Worm (Caenorhabditis elegans) whole organism, early embryonic: ENCODE data around the gene str-222.

Experiments
- B0310.2 ChIP-seq: sonication (generic microtip); optimal IDR thresholded peaks from 2 replicates; lab custom pipeline; 2016; ENCODE audit warnings: mild to moderate bottlenecking, missing genetic modification characterization, missing compliant biosample characterization
- F13C5.2 ChIP-seq: sonication (generic microtip); optimal IDR thresholded peaks from 2 replicates; lab custom pipeline; 2017; ENCODE audit warnings: mild to moderate bottlenecking, missing genetic modification characterization, inconsistent platforms, missing compliant biosample characterization
- aly-1 ChIP-seq: sonication (generic microtip); optimal IDR thresholded peaks from 2 replicates; lab custom pipeline; 2016; ENCODE audit warnings: missing genetic modification characterization, missing compliant biosample characterization
- ama-1 ChIP-seq: fragments of 150-350 bp; optimal IDR thresholded peaks from 2 replicates; lab custom pipeline; 2014
- ceh-13 ChIP-seq: fragments of 200-800 bp; sonication (Bioruptor generic); optimal IDR thresholded peaks from 2 replicates; lab custom pipeline; 2018; ENCODE audit warnings: mild to moderate bottlenecking, missing genetic modification characterization, missing compliant biosample characterization
- ceh-36 ChIP-seq: sonication (generic microtip); optimal IDR thresholded peaks from 2 replicates; lab custom pipeline; 2016; ENCODE audit warnings: missing genetic modification characterization, inconsistent platforms, missing compliant biosample characterization
- ets-7 ChIP-seq: sonication (generic microtip); optimal IDR thresholded peaks from 2 replicates; lab custom pipeline; 2016; ENCODE audit warnings: missing genotype, missing genetic modification characterization, missing compliant biosample characterization
- flt-1 ChIP-seq: fragments of 200-800 bp; sonication (Bioruptor generic); IDR thresholded peaks from 2 replicates; pipeline ENCODE4 v1.3.6; 2022; ENCODE audit warnings: missing genetic modification characterization, missing compliant biosample characterization
- hmbx-1 ChIP-seq: sonication (generic microtip); optimal IDR thresholded peaks from 2 replicates; lab custom pipeline; 2016; ENCODE audit warnings: mild to moderate bottlenecking, missing genetic modification characterization, missing compliant biosample characterization
- hmg-4 ChIP-seq: fragments of 200-800 bp; sonication (Bioruptor generic); optimal IDR thresholded peaks from 2 replicates; lab custom pipeline; 2018; ENCODE audit warnings: mild to moderate bottlenecking, missing genetic modification characterization, missing compliant biosample characterization
- hnd-1 ChIP-seq: sonication (generic microtip); optimal IDR thresholded peaks from 2 replicates; lab custom pipeline; 2016; ENCODE audit warnings: missing genetic modification characterization, missing compliant biosample characterization
- pes-1 ChIP-seq: fragments of 200-800 bp; sonication (Bioruptor generic); IDR thresholded peaks from 2 replicates; pipeline ENCODE4 v1.3.6; 2022; ENCODE audit warnings: missing genetic modification reagents, missing genetic modification characterization, missing compliant biosample characterization
- scrt-1 ChIP-seq: fragments of 200-800 bp; sonication (Bioruptor generic); IDR thresholded peaks from 2 replicates; pipeline ENCODE4 v1.3.6; 2022; ENCODE audit warnings: missing genetic modification characterization, missing compliant biosample characterization
- sea-1 ChIP-seq: fragments of 200-800 bp; sonication (Bioruptor generic); conservative IDR thresholded peaks from 2 replicates; pipeline ENCODE4 v1.3.6; 2022; ENCODE audit warnings: missing genetic modification characterization, missing compliant biosample characterization
- tbx-11 ChIP-seq: fragments of 200-800 bp; sonication (Bioruptor generic); IDR thresholded peaks from 2 replicates; pipeline ENCODE4 v1.3.6; 2022; ENCODE audit warnings: missing genetic modification characterization, missing compliant biosample characterization
- tbx-37 ChIP-seq: fragments of 200-800 bp; sonication (Bioruptor generic); conservative IDR thresholded peaks from 2 replicates; pipeline ENCODE4 v1.3.6; 2022; ENCODE audit warnings: missing genetic modification reagents, missing genetic modification characterization, missing compliant biosample characterization
- tra-4 ChIP-seq: sonication (generic microtip); optimal IDR thresholded peaks from 2 replicates; lab custom pipeline; 2017; ENCODE audit warnings: missing genetic modification characterization, missing compliant biosample characterization

Gene str-222

DNA sequence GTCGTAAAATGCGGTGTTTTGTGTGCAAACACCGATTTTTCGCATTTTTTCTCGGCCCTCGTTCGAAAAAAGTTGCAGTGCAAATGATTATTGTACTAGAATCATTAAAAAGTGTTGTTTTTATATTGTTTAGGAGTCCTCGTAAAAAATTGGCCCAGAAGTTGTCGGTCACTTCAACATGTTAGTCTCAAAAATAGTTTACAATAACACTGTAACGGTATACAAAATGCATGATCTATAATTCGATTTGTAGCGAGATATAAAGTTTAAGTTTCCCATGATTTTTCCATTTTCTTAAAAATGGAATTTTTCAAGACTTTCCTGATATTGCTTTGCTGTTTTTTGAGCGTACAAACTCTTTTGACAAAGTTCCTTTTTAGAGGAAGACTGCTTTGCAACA lies 30.9 kb downstream of the str-222 start, which contains the start of gene K04F1.8:
TSS of gene K04F1.8 (plus strand) at position 301 of the 400 bp plus-strand sequence.
- TF ChIP-seq ama-1 (no peak), ceh-36 (tag; lab: Kevin White, UChicago) (no peak), ets-7 (tag; lab: Kevin White, UChicago) (no peak), F13C5.2 (tag; lab: Kevin White, UChicago) (no peak), hnd-1 (tag; lab: Kevin White, UChicago) (no peak), scrt-1 (GFP tag; lab: Robert Waterston, UW) (no peak), tbx-11 (GFP tag; lab: Robert Waterston, UW) (no peak), pes-1 (GFP tag; lab: Robert Waterston, UW) (no peak), aly-1 (tag; lab: Kevin White, UChicago) (no peak), tra-4 (tag; lab: Kevin White, UChicago) (no peak), ceh-13 (GFP tag; lab: Kevin White, UChicago) (no peak), hmbx-1 (tag; lab: Kevin White, UChicago) (no peak), B0310.2 (tag; lab: Kevin White, UChicago) (no peak), flt-1 (GFP tag; lab: Robert Waterston, UW) (no peak)

DNA sequence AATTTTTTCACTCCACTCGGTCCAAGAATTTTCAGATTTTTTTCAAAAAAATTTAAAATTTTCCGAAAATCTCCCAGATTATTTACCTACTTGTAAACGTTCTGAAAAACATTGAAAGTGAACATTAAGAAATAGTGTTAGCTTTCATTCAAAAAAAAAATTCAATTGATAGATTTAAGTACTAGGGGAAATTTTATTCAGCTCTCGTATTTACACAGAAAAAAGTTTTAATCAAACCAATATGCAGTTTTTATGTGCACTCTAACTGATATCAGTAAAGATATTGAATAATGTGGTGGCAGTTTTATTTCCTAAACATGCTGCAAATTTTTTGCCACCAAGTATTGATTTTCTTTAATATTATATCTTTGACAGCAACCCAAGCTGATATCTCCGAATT lies 32.3 kb downstream of the str-222 start, which contains the start of gene irld-42:
TSS of gene irld-42 (plus strand) at position 301 of the 400 bp plus-strand sequence.
- TF ChIP-seq sea-1 (no peak), B0310.2 (tag; lab: Kevin White, UChicago) (no peak), hnd-1 (tag; lab: Kevin White, UChicago) (no peak), ets-7 (tag; lab: Kevin White, UChicago) (no peak)

DNA sequence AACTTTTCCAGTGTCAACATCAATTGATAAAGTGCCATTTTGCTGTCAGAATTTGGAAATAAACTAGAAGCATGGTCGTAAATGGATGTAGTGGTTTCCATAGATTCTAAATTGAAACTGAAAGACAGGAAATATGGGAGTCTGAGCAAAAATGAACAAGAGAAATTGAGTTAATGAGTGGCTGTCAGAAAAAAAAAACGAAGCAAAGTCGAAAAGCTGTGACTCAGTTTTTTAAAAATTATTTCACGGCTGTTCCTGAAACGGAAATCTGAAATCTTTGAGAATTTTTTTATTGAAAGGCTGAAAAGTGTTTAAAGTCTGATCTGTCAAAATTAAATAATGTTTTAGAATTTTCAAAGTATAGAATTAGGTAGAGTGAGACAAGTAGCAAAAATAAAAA lies 42.3 kb downstream of the str-222 start, which contains the start of gene srw-98:
TSS of gene srw-98 (minus strand) at position 101 of the 400 bp plus-strand sequence.
- TF ChIP-seq scrt-1 (GFP tag; lab: Robert Waterston, UW) (no peak), ceh-13 (GFP tag; lab: Kevin White, UChicago) (no peak), tra-4 (tag; lab: Kevin White, UChicago) (no peak), F13C5.2 (tag; lab: Kevin White, UChicago) (no peak), tbx-37 (GFP tag; lab: Robert Waterston, UW) (no peak), aly-1 (tag; lab: Kevin White, UChicago) (no peak), ceh-36 (tag; lab: Kevin White, UChicago) (no peak), pes-1 (GFP tag; lab: Robert Waterston, UW) (no peak), hnd-1 (tag; lab: Kevin White, UChicago) (no peak), ets-7 (tag; lab: Kevin White, UChicago) (no peak), hmbx-1 (tag; lab: Kevin White, UChicago) (no peak)

DNA sequence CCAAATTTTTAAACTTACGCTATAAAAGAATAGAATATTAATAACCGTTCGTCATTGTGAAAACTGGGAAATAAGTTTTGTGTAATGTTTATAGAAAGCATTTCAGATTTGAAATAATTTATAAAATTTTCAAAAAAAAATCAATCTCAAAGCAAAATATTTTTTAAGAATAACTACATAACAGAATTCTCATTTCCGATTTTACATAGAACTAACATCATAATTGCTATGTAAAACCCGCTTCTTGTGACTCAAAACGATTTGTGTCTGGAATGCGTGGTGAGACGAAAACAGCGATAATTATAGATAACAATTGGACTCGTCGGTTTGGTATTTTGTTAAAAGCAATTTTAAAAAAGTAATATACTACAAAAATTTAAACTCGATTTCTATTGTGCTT lies 44.8 kb downstream of the str-222 start, which contains the start of gene srw-91:
TSS of gene srw-91 (minus strand) at position 101 of the 400 bp plus-strand sequence.
- TF ChIP-seq tra-4 (tag; lab: Kevin White, UChicago): no peak
- no peak for TF ChIP-seq aly-1 (tag; lab: Kevin White, UChicago)
- no peak for TF ChIP-seq scrt-1 (GFP tag; lab: Robert Waterston, UW)
- no peak for TF ChIP-seq B0310.2 (tag; lab: Kevin White, UChicago)

DNA sequence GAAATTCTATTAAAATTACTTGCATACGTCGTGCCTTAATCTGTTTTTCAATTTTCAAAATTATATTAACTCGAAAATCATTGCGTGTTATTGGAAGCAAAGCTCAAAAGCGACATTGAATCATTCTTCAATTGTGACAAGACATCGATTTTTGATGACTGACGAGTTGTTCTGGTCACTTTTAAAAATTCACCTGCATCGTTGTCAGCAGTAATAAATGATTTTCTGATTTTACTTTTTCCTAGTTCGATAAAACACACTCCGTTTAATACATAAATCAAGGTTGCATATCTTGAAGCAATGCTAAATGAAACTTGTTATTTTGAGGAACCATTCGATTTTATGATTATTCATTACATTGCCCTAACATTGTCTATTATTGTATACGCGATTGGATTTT lies 46.3 kb downstream of the str-222 start, which contains the start of gene srh-3:
TSS of gene srh-3 (plus strand) at position 301 of the 400 bp plus-strand sequence.
- no peak for TF ChIP-seq tbx-37 (GFP tag; lab: Robert Waterston, UW)
- no peak for TF ChIP-seq tbx-11 (GFP tag; lab: Robert Waterston, UW)

DNA sequence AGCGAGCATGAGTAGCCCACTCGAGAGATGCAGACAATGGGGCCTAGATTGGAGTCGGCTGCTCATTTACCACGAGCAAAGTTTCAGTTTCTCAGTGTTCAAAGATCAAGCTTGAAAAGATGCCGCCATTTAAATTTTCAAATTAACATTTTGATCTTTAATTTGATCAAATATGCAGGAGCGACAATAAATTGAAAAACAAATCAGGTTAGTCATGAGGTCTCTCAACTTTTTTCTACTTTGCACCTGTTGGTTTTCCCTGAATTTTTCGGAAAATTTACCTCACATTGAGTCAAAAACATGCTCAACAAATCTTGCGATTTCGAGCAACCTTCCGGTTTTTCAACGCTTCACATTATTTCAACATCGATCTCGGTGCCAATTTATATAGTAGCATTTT lies 49.4 kb downstream of the str-222 start, which contains the start of gene srh-5:
TSS of gene srh-5 (plus strand) at position 301 of the 400 bp plus-strand sequence.
- TF ChIP-seq hmg-4 (GFP tag; lab: Kevin White, UChicago) (no peak), hmbx-1 (tag; lab: Kevin White, UChicago) (no peak), flt-1 (GFP tag; lab: Robert Waterston, UW) (no peak), F13C5.2 (tag; lab: Kevin White, UChicago) (no peak), ets-7 (tag; lab: Kevin White, UChicago) (no peak), tbx-37 (GFP tag; lab: Robert Waterston, UW) (no peak), B0310.2 (tag; lab: Kevin White, UChicago) (no peak)
